Fruit fly (Drosophila melanogaster) whole organism, prepupa: Measurements from ENCODE around the gene CG15385.
A peak's percentile ranks its signal among the peaks of the same experiment; 100 is the strongest.

Experiments
- CG10631 ChIP-seq: fragments of 200-800 bp; sonication (Bioruptor generic); optimal IDR thresholded peaks from 2 replicates; lab custom pipeline; 2016; ENCODE audit warnings: missing biosample characterization, missing genetic modification characterization
- CG3032 ChIP-seq: fragments of 200-800 bp; optimal IDR thresholded peaks from 2 replicates; lab custom pipeline; 2019; ENCODE audit warnings: missing biosample characterization, mild to moderate bottlenecking, missing genetic modification characterization, moderate library complexity
- CG32006 ChIP-seq: fragments of 200-800 bp; sonication (Bioruptor generic); optimal IDR thresholded peaks from 3 replicates; lab custom pipeline; 2017; ENCODE audit warnings: missing biosample characterization, mild to moderate bottlenecking, missing genetic modification characterization
- CG4318 ChIP-seq: fragments of 200-800 bp; sonication (Bioruptor generic); optimal IDR thresholded peaks from 3 replicates; lab custom pipeline; 2017; ENCODE audit warnings: missing biosample characterization, mild to moderate bottlenecking, missing genetic modification characterization
- CG9139 ChIP-seq: fragments of 200-800 bp; sonication (Bioruptor generic); optimal IDR thresholded peaks from 3 replicates; lab custom pipeline; 2017; ENCODE audit warnings: missing biosample characterization, mild to moderate bottlenecking, missing genetic modification characterization
- Eip78C ChIP-seq: fragments of 200-800 bp; sonication (Bioruptor generic); peaks from one replicate; lab custom pipeline; 2016; ENCODE audit warnings: missing biosample characterization, missing genetic modification characterization
- svp ChIP-seq: fragments of 200-800 bp; sonication (Bioruptor generic); peaks from one replicate; lab custom pipeline; 2016; ENCODE audit warnings: missing biosample characterization, missing genetic modification characterization

DNA sequence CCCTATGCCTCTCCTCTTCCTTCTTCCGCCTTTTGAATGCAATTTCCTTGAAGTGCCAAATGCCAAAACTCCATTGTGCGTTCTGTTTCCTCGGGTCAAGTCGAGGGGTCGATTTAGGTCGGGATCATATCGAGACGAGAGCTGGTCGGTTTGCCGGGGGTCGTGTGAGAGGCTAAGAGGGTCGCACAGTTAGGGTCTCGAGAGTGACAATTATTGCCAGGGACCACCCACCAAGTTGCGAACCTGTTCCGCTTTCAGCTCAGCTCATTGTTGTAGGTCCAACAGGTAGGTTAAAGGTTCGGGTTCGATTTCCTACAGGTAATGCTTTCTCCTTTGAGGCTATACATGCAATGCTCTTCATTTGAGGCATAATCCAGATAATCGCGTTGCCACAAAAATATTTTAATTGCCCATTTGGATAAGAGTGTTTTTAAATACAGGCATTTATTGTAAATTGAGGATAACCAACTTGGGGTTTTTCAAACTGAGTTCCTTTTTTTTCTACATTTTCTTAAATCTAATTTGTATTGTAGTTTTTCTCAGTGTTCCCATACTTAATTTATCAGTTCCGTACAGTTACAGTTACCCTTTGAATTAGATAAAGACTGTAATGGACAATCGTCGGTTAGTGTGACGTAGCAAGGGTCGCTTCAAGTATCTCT lies 39.8 kb downstream of the CG15385 start:
- TF ChIP-seq CG32006 (GFP tag; lab: Kevin White, UChicago): peak; percentile 6
- no peak for TF ChIP-seq CG10631 (GFP tag; lab: Kevin White, UChicago)
- TF ChIP-seq CG3032 (tag; lab: Kevin White, UChicago): no peak
- TF ChIP-seq CG4318 (GFP tag; lab: Kevin White, UChicago): no peak
- peak; percentile 63 for TF ChIP-seq Eip78C (GFP tag; lab: Kevin White, UChicago)
- peak; percentile 60 for TF ChIP-seq svp (GFP tag; lab: Kevin White, UChicago)
- TF ChIP-seq CG9139: no peak
